Worm (Caenorhabditis elegans) whole organism, L2 larva: ENCODE measurements around the gene C23H3.5.

Experiments used
- fos-1 ChIP-seq: fragments of 150-350 bp; optimal IDR thresholded peaks from 2 replicates; lab custom pipeline; 2014; ENCODE audit warnings: missing biosample characterization, missing genetic modification characterization
- lin-11 ChIP-seq: fragments of 150-350 bp; sonication (generic microtip); optimal IDR thresholded peaks from 2 replicates; lab custom pipeline; 2014; ENCODE audit warnings: missing biosample characterization, missing genetic modification characterization, inconsistent platforms, mixed read lengths
- nhr-77 ChIP-seq: fragments of 150-350 bp; optimal IDR thresholded peaks from 2 replicates; lab custom pipeline; 2014; ENCODE audit warnings: missing biosample characterization, missing genetic modification characterization
- zag-1 ChIP-seq: fragments of 150-350 bp; optimal IDR thresholded peaks from 2 replicates; lab custom pipeline; 2014; ENCODE audit warnings: missing biosample characterization, missing genetic modification characterization

DNA sequence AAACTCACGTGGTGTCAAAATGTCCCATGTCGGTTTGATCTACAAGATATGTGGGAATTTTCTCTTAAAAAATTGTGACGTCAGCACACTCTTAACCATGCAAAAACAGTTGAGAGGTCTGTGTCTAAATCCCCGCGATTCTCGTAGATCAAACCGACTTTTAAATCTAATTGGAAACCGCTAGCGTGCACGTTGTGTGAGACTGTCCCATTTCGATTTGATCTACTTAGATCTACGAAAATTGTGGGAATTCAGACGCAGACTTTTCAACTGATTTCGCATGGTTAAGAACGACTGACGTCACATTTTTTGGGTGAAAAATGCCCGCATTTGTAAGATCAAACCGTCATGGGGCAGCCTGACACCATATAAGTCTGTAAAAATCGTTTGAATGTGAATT lies 10.5 kb downstream of the C23H3.5 start:
- TF ChIP-seq fos-1 (tag; lab: Kevin White, UChicago) (no peak), lin-11 (no peak), nhr-77 (tag; lab: Kevin White, UChicago) (no peak), zag-1 (tag; lab: Kevin White, UChicago) (no peak)
